Fruit fly (Drosophila melanogaster) ovary, adult (tissue): ENCODE data around the gene fig.

ENCODE experiments used
- CG17801 ChIP-seq: fragments of 200-800 bp; optimal IDR thresholded peaks from 2 replicates; lab custom pipeline; 2019; ENCODE audit warnings: missing biosample characterization, mild to moderate bottlenecking, missing genetic modification characterization, moderate library complexity; ENCODE audit not compliant: partially characterized antibody

The fig gene

dm6 chr3R:29756153-29756552, 24.1 kb downstream of the fig start:
- TF ChIP-seq CG17801 (GFP tag; lab: Kevin White, UChicago): no peak

dm6 chr3R:29755248-29755647, 25.0 kb downstream of the fig start:
- TF ChIP-seq CG17801 (GFP tag; lab: Kevin White, UChicago): no peak

DNA sequence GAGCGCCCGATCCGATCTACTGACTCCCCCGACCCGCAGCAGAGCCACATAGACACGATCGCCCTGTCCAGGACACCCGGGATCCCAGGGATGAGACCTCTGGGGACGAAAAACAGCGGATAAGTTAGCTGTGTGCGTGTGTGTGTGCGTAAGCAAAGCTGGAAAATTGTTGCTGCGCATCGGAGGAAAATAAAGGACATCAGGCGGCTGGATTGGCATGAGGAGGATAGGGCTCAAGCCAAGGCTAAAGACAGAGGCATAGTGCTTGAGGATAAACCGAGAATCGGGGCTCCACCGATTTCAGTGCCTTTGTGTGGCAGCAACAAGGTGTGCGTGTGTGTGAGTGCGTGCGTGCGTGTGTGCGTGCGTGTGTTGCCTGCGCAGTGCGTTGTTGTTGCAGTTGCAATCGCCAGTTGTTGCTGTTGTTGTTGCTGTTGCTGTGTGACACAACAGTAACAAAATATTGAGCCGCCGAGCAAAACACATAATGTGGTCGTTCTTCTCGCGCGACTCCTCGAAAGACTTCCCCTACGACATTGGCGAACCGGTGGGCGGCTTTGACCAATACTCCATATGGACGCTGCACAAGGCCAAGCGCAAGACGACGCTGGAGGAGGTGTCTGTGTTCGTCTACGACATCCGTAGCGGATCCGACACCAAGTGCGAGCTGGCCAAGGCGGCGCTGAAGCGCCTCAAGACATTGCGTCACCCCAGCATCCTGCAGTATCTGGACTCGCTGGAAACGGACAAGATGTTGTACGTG, 30.8 kb downstream of the fig start:
- no peak for TF ChIP-seq CG17801 (GFP tag; lab: Kevin White, UChicago)

DNA sequence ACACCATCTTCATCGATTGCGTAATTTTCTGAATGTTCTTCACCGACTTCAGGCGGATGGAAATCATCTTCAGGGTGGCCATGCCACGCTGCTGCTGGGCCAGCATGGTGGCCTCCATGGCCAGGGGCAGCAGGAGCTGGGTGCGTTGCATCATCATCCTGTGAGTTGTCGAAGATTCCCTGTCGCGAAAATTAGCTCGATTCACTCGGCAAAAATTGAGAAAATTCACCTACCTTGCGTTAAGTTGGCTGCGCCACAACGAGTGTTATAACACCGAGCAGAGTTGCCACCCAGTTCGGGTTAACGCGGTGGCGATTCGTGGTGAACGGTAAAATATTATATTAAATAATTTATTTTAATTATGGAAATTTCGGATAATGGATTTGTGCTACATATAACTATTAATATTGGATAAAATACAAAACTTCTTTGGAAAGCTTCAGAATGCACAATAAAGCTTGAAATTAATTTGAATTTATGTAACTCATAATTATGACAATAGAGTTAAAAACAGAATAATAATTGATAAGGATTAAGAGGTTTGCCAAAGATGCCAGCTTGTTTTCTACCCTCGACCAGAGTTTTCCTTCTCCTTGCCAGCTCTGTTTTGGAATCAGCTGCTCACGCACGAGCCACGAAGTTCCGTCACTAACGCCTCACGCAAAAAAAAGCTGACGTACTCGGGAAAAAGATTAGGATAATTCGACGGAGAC, 31.5 kb downstream of the fig start, which contains the start of the genes ATPsyngamma and yata:
Gene ATPsyngamma (minus strand): TSS at position 573 of the 713 bp plus-strand sequence.
Gene yata (plus strand): TSS at position 629 of the 713 bp plus-strand sequence.
- peak; percentile 5 for TF ChIP-seq CG17801 (GFP tag; lab: Kevin White, UChicago)

- TF ChIP-seq CG17801 (GFP tag; lab: Kevin White, UChicago): peak; percentile 89
Measured at dm6 chr3R:29745056-29745455, 35.2 kb downstream of the fig start, which contains the start of the genes Wdr24 and IntS11. Gene Wdr24, minus strand, starts transcription at chr3R:29745092. Gene IntS11, plus strand, starts transcription at chr3R:29745337.

DNA sequence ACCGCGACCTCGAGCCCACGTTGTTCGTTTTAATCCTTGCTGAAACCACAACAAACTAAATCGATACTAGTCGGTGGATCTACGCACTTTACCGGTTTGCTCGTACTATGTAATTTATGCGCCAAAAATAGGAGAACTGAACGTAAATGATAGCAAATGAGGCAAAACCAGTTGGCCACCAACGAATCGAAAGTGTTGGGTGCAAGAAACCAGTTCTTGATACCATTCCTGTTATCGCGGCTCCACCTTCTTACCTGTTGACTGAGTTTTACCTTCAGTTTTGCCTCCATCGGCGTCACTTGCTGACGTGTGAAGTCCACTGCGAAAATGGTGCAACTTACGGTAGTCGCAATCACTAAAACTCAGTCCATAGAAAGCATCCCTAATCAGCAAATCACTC, 40.2 kb downstream of the fig start:
- TF ChIP-seq CG17801 (GFP tag; lab: Kevin White, UChicago): no peak

- peak; percentile 64 for TF ChIP-seq CG17801 (GFP tag; lab: Kevin White, UChicago)
Measured at dm6 chr3R:29737891-29738290, 42.4 kb downstream of the fig start, which contains the start of gene Gnpnat. Gene Gnpnat, plus strand, starts transcription at chr3R:29738275.

DNA sequence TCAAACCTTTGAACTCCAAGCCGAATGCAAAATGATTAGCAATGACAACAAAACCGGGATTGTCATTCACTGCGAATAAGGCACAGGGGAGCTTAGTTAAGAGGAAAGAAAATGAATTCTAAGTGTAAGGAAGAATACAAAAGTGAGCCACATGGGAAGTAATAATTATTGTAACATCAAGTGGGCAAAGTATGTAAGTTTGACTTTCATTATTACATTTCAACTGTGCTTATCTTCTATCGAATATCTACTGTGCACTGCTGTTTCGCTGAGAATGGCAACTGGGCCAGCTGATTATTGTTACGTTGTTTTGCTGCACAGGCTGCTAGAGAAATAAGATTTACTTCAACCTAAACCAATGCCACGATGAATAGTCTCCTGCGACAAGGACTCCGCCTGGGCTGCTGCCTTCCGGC, 43.6 kb downstream of the fig start, which contains the start of the genes CG7601 and CIA30:
Gene CG7601 (minus strand): TSS at position 68 of the 416 bp plus-strand sequence.
Gene CIA30 (plus strand): TSS at position 288 of the 416 bp plus-strand sequence.
- peak; percentile 97 for TF ChIP-seq CG17801 (GFP tag; lab: Kevin White, UChicago)
